Fruit fly (Drosophila melanogaster): ENCODE data around the gene CG15734.

- TF ChIP-seq EcR (GFP tag; optimal IDR thresholded peaks at IDR 0.05) (no peak), CG10348 (GFP tag; IDR thresholded peaks at IDR 0.05) (no peak), CG12605 (GFP tag; IDR thresholded peaks at IDR 0.05) (no peak), gl (tag; optimal IDR thresholded peaks at IDR 0.05) (no peak), CG13204 (GFP tag; optimal IDR thresholded peaks at IDR 0.05) (no peak), CG8159 (tag; optimal IDR thresholded peaks at IDR 0.05) (no peak), fd96Ca (GFP tag; IDR thresholded peaks at IDR 0.05) (no peak), CG34367 (tag; optimal IDR thresholded peaks at IDR 0.05) (no peak)
Measured at dm6 chrX:12085694-12086093, 1.1 kb downstream of the CG15734 start.
